Worm (Caenorhabditis elegans) whole organism, L2 larva: Measurements from ENCODE around the gene mans-3.
A peak's percentile ranks its signal among the peaks of the same experiment; 100 is the strongest.

Experiments used
- C34F6.9 ChIP-seq: fragments of 150-350 bp; optimal IDR thresholded peaks from 2 replicates; lab custom pipeline; 2014; ENCODE audit warnings: missing biosample characterization, missing genetic modification characterization
- F13H6.1 ChIP-seq: sonication (generic microtip); optimal IDR thresholded peaks from 2 replicates; lab custom pipeline; 2016; ENCODE audit warnings: missing genetic modification characterization, missing compliant biosample characterization
- R02D3.7 ChIP-seq: fragments of 150-350 bp; optimal IDR thresholded peaks from 2 replicates; lab custom pipeline; 2014; ENCODE audit warnings: missing biosample characterization, missing genetic modification characterization
- Y55F3AM.14 ChIP-seq: fragments of 200-800 bp; sonication (Bioruptor generic); optimal IDR thresholded peaks from 2 replicates; lab custom pipeline; 2018; ENCODE audit warnings: mild to moderate bottlenecking, missing genetic modification characterization, missing compliant biosample characterization
- ZK546.5 ChIP-seq: sonication (generic microtip); optimal IDR thresholded peaks from 2 replicates; lab custom pipeline; 2017; ENCODE audit warnings: missing biosample characterization, missing genetic modification characterization
- alr-1 ChIP-seq: fragments of 150-350 bp; optimal IDR thresholded peaks from 2 replicates; lab custom pipeline; 2014; ENCODE audit warnings: missing biosample characterization, missing genetic modification characterization
- aly-2 ChIP-seq: fragments of 150-350 bp; optimal IDR thresholded peaks from 2 replicates; lab custom pipeline; 2014; ENCODE audit warnings: missing biosample characterization, missing genetic modification characterization
- ama-1 ChIP-seq: fragments of 150-350 bp; optimal IDR thresholded peaks from 2 replicates; lab custom pipeline; 2018; ENCODE audit warnings: inconsistent platforms
- blmp-1 ChIP-seq: sonication (generic microtip); optimal IDR thresholded peaks from 2 replicates; lab custom pipeline; 2017; ENCODE audit warnings: missing genetic modification characterization, mild to moderate bottlenecking, missing compliant biosample characterization, antibody characterized with exemption, moderate library complexity; ENCODE audit not compliant: insufficient read depth
- ceh-16 ChIP-seq: fragments of 150-350 bp; optimal IDR thresholded peaks from 2 replicates; lab custom pipeline; 2014; ENCODE audit warnings: missing biosample characterization, missing genetic modification characterization
- ceh-82 ChIP-seq: fragments of 150-350 bp; optimal IDR thresholded peaks from 2 replicates; lab custom pipeline; 2014; ENCODE audit warnings: missing biosample characterization, missing genetic modification characterization
- crh-2 ChIP-seq: sonication (generic microtip); optimal IDR thresholded peaks from 2 replicates; lab custom pipeline; 2017; ENCODE audit warnings: missing biosample characterization, missing genetic modification characterization
- dmd-4 ChIP-seq: sonication (generic microtip); optimal IDR thresholded peaks from 2 replicates; lab custom pipeline; 2017; ENCODE audit warnings: missing biosample characterization, missing genetic modification characterization
- egl-27 ChIP-seq: sonication (generic microtip); optimal IDR thresholded peaks from 3 replicates; lab custom pipeline; 2017; ENCODE audit warnings: missing biosample characterization, missing genetic modification reagents, missing genetic modification characterization
- elt-1 ChIP-seq: fragments of 150-350 bp; optimal IDR thresholded peaks from 2 replicates; lab custom pipeline; 2014; ENCODE audit warnings: missing biosample characterization, missing genetic modification characterization
- elt-3 ChIP-seq: sonication (generic microtip); optimal IDR thresholded peaks from 2 replicates; lab custom pipeline; 2017; ENCODE audit warnings: missing biosample characterization, missing genetic modification characterization
- fos-1 ChIP-seq: fragments of 150-350 bp; optimal IDR thresholded peaks from 2 replicates; lab custom pipeline; 2014; ENCODE audit warnings: missing biosample characterization, missing genetic modification characterization
- gmeb-1 ChIP-seq: fragments of 150-350 bp; optimal IDR thresholded peaks from 2 replicates; lab custom pipeline; 2014; ENCODE audit warnings: missing biosample characterization, missing genetic modification characterization
- lin-11 ChIP-seq: fragments of 150-350 bp; sonication (generic microtip); optimal IDR thresholded peaks from 2 replicates; lab custom pipeline; 2014; ENCODE audit warnings: missing biosample characterization, missing genetic modification characterization, inconsistent platforms, mixed read lengths
- lin-13 ChIP-seq: fragments of 150-350 bp; optimal IDR thresholded peaks from 2 replicates; lab custom pipeline; 2014; ENCODE audit warnings: missing biosample characterization, missing genetic modification reagents, missing genetic modification characterization
- lin-39 ChIP-seq: fragments of 150-350 bp; optimal IDR thresholded peaks from 2 replicates; lab custom pipeline; 2014; ENCODE audit warnings: missing biosample characterization, missing genetic modification reagents, missing genetic modification characterization
- lsy-2 ChIP-seq, 2 experiments: fragments of 150-350 bp in 1 of 2; sonication (generic microtip) in 1 of 2; optimal IDR thresholded peaks; 2 replicates each; lab custom pipeline; 2014 to 2017; ENCODE audit warnings: missing biosample characterization in 2 of 2, missing genetic modification characterization in 2 of 2
- mab-5 ChIP-seq: fragments of 150-350 bp; optimal IDR thresholded peaks from 2 replicates; lab custom pipeline; 2014; ENCODE audit warnings: missing biosample characterization, missing genetic modification characterization
- mbf-1 ChIP-seq: sonication (generic microtip); optimal IDR thresholded peaks from 2 replicates; lab custom pipeline; 2017; ENCODE audit warnings: missing biosample characterization, missing genetic modification characterization
- mdl-1 ChIP-seq, 2 experiments: fragments of 150-350 bp in 1 of 2; sonication (generic microtip) in 1 of 2; optimal IDR thresholded peaks; 2 replicates each; lab custom pipeline; 2017; ENCODE audit warnings: missing biosample characterization in 2 of 2, missing genetic modification characterization in 2 of 2
- nhr-10 ChIP-seq: sonication (generic microtip); optimal IDR thresholded peaks from 2 replicates; lab custom pipeline; 2017; ENCODE audit warnings: missing biosample characterization, missing genetic modification characterization
- nhr-11 ChIP-seq: fragments of 150-350 bp; optimal IDR thresholded peaks from 2 replicates; lab custom pipeline; 2014; ENCODE audit warnings: missing biosample characterization, missing genetic modification characterization
- nhr-12 ChIP-seq: fragments of 150-350 bp; optimal IDR thresholded peaks from 2 replicates; lab custom pipeline; 2014; ENCODE audit warnings: missing biosample characterization, missing genetic modification characterization
- nhr-129 ChIP-seq: fragments of 150-350 bp; optimal IDR thresholded peaks from 2 replicates; lab custom pipeline; 2014; ENCODE audit warnings: missing biosample characterization, missing genetic modification characterization
- nhr-21 ChIP-seq: fragments of 150-350 bp; optimal IDR thresholded peaks from 2 replicates; lab custom pipeline; 2014; ENCODE audit warnings: missing biosample characterization, missing genetic modification characterization
- nhr-23 ChIP-seq: fragments of 150-350 bp; optimal IDR thresholded peaks from 2 replicates; lab custom pipeline; 2014; ENCODE audit warnings: missing biosample characterization, missing genetic modification reagents, missing genetic modification characterization
- nhr-237 ChIP-seq: fragments of 150-350 bp; optimal IDR thresholded peaks from 2 replicates; lab custom pipeline; 2014; ENCODE audit warnings: missing biosample characterization, missing genetic modification characterization
- nhr-25 ChIP-seq: fragments of 150-350 bp; sonication (generic microtip); optimal IDR thresholded peaks from 3 replicates; lab custom pipeline; 2014; ENCODE audit warnings: missing biosample characterization, missing genetic modification characterization
- nhr-6 ChIP-seq: fragments of 150-350 bp; optimal IDR thresholded peaks from 2 replicates; lab custom pipeline; 2014; ENCODE audit warnings: missing biosample characterization, missing genetic modification characterization
- nhr-77 ChIP-seq: fragments of 150-350 bp; optimal IDR thresholded peaks from 2 replicates; lab custom pipeline; 2014; ENCODE audit warnings: missing biosample characterization, missing genetic modification characterization
- peb-1 ChIP-seq: fragments of 150-350 bp; optimal IDR thresholded peaks from 2 replicates; lab custom pipeline; 2014; ENCODE audit warnings: missing biosample characterization, missing genetic modification characterization
- sem-4 ChIP-seq: fragments of 150-350 bp; optimal IDR thresholded peaks from 2 replicates; lab custom pipeline; 2014; ENCODE audit warnings: missing biosample characterization, missing genetic modification reagents, missing genetic modification characterization
- skn-1 ChIP-seq: sonication (generic microtip); optimal IDR thresholded peaks from 2 replicates; lab custom pipeline; 2017; ENCODE audit warnings: missing biosample characterization, missing genetic modification characterization
- sma-3 ChIP-seq: sonication (generic microtip); optimal IDR thresholded peaks from 2 replicates; lab custom pipeline; 2016; ENCODE audit warnings: missing genetic modification reagents, missing genetic modification characterization, missing compliant biosample characterization
- sma-9 ChIP-seq, 2 experiments: fragments of 150-350 bp in 1 of 2; sonication (generic microtip) in 1 of 2; optimal IDR thresholded peaks; 2 replicates each; lab custom pipeline; 2014 to 2016; ENCODE audit warnings: missing genetic modification characterization in 2 of 2, mild to moderate bottlenecking in 1 of 2, missing biosample characterization in 1 of 2, missing compliant biosample characterization in 1 of 2, missing genetic modification reagents in 1 of 2, moderate library complexity in 1 of 2
- snpc-4 ChIP-seq: fragments of 150-350 bp; optimal IDR thresholded peaks from 2 replicates; lab custom pipeline; 2014; ENCODE audit warnings: missing biosample characterization, missing genetic modification characterization
- unc-39 ChIP-seq: fragments of 150-350 bp; optimal IDR thresholded peaks from 2 replicates; lab custom pipeline; 2014; ENCODE audit warnings: missing biosample characterization, missing genetic modification characterization
- unc-55 ChIP-seq: fragments of 150-350 bp; sonication (generic microtip); optimal IDR thresholded peaks from 3 replicates; lab custom pipeline; 2014; ENCODE audit warnings: missing biosample characterization, missing genetic modification reagents, missing genetic modification characterization
- unc-62 ChIP-seq: fragments of 150-350 bp; optimal IDR thresholded peaks from 2 replicates; lab custom pipeline; 2014; ENCODE audit warnings: missing biosample characterization, missing genetic modification reagents, missing genetic modification characterization
- zag-1 ChIP-seq: fragments of 150-350 bp; optimal IDR thresholded peaks from 2 replicates; lab custom pipeline; 2014; ENCODE audit warnings: missing biosample characterization, missing genetic modification characterization
- ztf-1 ChIP-seq: fragments of 200-800 bp; sonication (Bioruptor generic); conservative IDR thresholded peaks from 2 replicates; pipeline ENCODE4 v1.3.6; 2022; ENCODE audit warnings: missing genetic modification characterization, missing compliant biosample characterization
- ztf-11 ChIP-seq: sonication (generic microtip); optimal IDR thresholded peaks from 2 replicates; lab custom pipeline; 2017; ENCODE audit warnings: missing biosample characterization, missing genetic modification characterization
- ztf-4 ChIP-seq: fragments of 150-350 bp; optimal IDR thresholded peaks from 2 replicates; lab custom pipeline; 2014; ENCODE audit warnings: missing biosample characterization, missing genetic modification characterization

mans-3 gene

ce11 chrX:5165037-5165436, at the start of gene mans-3:
TSS of gene mans-3 (plus strand) at chrX:5165395.
- TF ChIP-seq lsy-2 (tag; optimal IDR thresholded peaks at IDR 0.05; lab: Kevin White, UChicago) (peak; percentile 77 to 93), elt-1 (no peak), egl-27 (tag; lab: Kevin White, UChicago) (peak; percentile 85), ceh-16 (peak; percentile 59), zag-1 (peak; percentile 81), elt-3 (no peak), mab-5 (peak; percentile 80), sem-4 (tag; lab: Kevin White, UChicago) (peak; percentile 89), nhr-11 (tag; lab: Kevin White, UChicago) (no peak), F13H6.1 (tag; lab: Kevin White, UChicago) (peak; percentile 91), ztf-4 (tag; lab: Kevin White, UChicago) (peak; percentile 67), R02D3.7 (tag; lab: Kevin White, UChicago) (no peak), snpc-4 (tag; lab: Kevin White, UChicago) (peak; percentile 68), nhr-129 (peak; percentile 93), unc-55 (GFP tag; lab: Kevin White, UChicago) (peak; percentile 86), Y55F3AM.14 (GFP tag; lab: Kevin White, UChicago) (peak; percentile 43), lin-39 (tag; lab: Kevin White, UChicago) (peak; percentile 23), skn-1 (tag; lab: Kevin White, UChicago) (peak; percentile 67), peb-1 (tag; lab: Kevin White, UChicago) (no peak), sma-3 (GFP tag; lab: Kevin White, UChicago) (peak; percentile 86), nhr-25 (tag; lab: Kevin White, UChicago) (peak; percentile 90), ztf-1 (no peak), mbf-1 (no peak), dmd-4 (tag; lab: Kevin White, UChicago) (no peak), lin-13 (GFP tag; lab: Kevin White, UChicago) (peak; percentile 87), aly-2 (tag; lab: Kevin White, UChicago) (no peak), nhr-12 (tag; lab: Kevin White, UChicago) (no peak), alr-1 (no peak), nhr-237 (tag; lab: Kevin White, UChicago) (no peak), unc-62 (GFP tag; lab: Kevin White, UChicago) (no peak), ama-1 (lab: Kevin White, UChicago) (peak; percentile 5), unc-39 (tag; lab: Kevin White, UChicago) (no peak), fos-1 (tag; lab: Kevin White, UChicago) (peak; percentile 88), sma-9 (GFP tag; optimal IDR thresholded peaks at IDR 0.05; lab: Kevin White, UChicago) (peak; percentile 94), sma-9 (tag; optimal IDR thresholded peaks at IDR 0.05; lab: Kevin White, UChicago) (no peak), C34F6.9 (tag; lab: Kevin White, UChicago) (peak; percentile 92), nhr-10 (tag; lab: Kevin White, UChicago) (no peak), crh-2 (peak; percentile 98), gmeb-1 (peak; percentile 85), nhr-21 (peak; percentile 89), lin-11 (tag; lab: Kevin White, UChicago) (peak; percentile 71), ceh-82 (tag; lab: Kevin White, UChicago) (no peak), ZK546.5 (tag; lab: Kevin White, UChicago) (no peak), mdl-1 (tag; optimal IDR thresholded peaks at IDR 0.05; lab: Kevin White, UChicago) (peak; percentile 82 to 98), nhr-23 (tag; lab: Kevin White, UChicago) (no peak), nhr-77 (peak; percentile 48), blmp-1 (tag; lab: Kevin White, UChicago) (peak; percentile 43), ztf-11 (tag; lab: Kevin White, UChicago) (no peak), nhr-6 (peak; percentile 88)
- TF ChIP-seq, all 48 proteins: peak for 29
